Worm (Caenorhabditis elegans): ENCODE measurements around the gene F56D2.5.

ce11 chrIII:5543727-5544345, 37.4 kb downstream of the F56D2.5 start, which contains the start of gene D1044.1:
- TF ChIP-seq nhr-76 (tag; optimal IDR thresholded peaks at IDR 0.05) (no peak), ceh-82 (tag; optimal IDR thresholded peaks at IDR 0.05) (no peak), ceh-28 (tag; optimal IDR thresholded peaks at IDR 0.05) (no peak), mml-1 (tag; optimal IDR thresholded peaks at IDR 0.05) (no peak), unc-62 (GFP tag; optimal IDR thresholded peaks at IDR 0.05) (no peak), aly-2 (tag; optimal IDR thresholded peaks at IDR 0.05) (no peak), nfya-1 (tag; optimal IDR thresholded peaks at IDR 0.05; ENCODE audit: insufficient read depth) (no peak), ztf-4 (tag; optimal IDR thresholded peaks at IDR 0.05) (no peak), fkh-10 (GFP tag; optimal IDR thresholded peaks at IDR 0.05) (no peak), ceh-16 (tag; optimal IDR thresholded peaks at IDR 0.05) (no peak), tbx-2 (tag; optimal IDR thresholded peaks at IDR 0.05) (no peak), nhr-77 (tag; optimal IDR thresholded peaks at IDR 0.05) (no peak), nhr-237 (tag; optimal IDR thresholded peaks at IDR 0.05) (no peak)
